Worm (Caenorhabditis elegans): ENCODE measurements around the gene F59H6.15.

- TF ChIP-seq ztf-4 (tag; optimal IDR thresholded peaks at IDR 0.05) (no peak), lin-39 (tag; optimal IDR thresholded peaks at IDR 0.05) (no peak), snpc-4 (tag; optimal IDR thresholded peaks at IDR 0.05) (no peak), irx-1 (tag; optimal IDR thresholded peaks at IDR 0.05) (no peak), aly-2 (tag; optimal IDR thresholded peaks at IDR 0.05) (no peak), blmp-1 (tag; optimal IDR thresholded peaks at IDR 0.05) (no peak), nhr-12 (tag; optimal IDR thresholded peaks at IDR 0.05) (no peak)
Observed at ce11 chrII:1995744-1996143, 17.1 kb upstream of the F59H6.15 start.
